Worm (Caenorhabditis elegans): ENCODE results near the gene nhr-152.

ce11 chrV:7717629-7718028, 31.5 kb downstream of the nhr-152 start, which contains the start of gene ZK105.5:
- TF ChIP-seq jun-1 (tag; optimal IDR thresholded peaks at IDR 0.05) (no peak), R02D3.7 (tag; optimal IDR thresholded peaks at IDR 0.05) (no peak)

All from whole organism, L3 larva.